Worm (Caenorhabditis elegans) whole organism, late embryonic: Measurements from ENCODE around the gene srd-38.

Source experiments
- C08G9.2 ChIP-seq: sonication (generic microtip); optimal IDR thresholded peaks from 2 replicates; lab custom pipeline; 2016; ENCODE audit warnings: mild to moderate bottlenecking, missing genetic modification characterization, moderate library complexity, missing compliant biosample characterization
- C38D4.7 ChIP-seq: fragments of 200-800 bp; sonication (Bioruptor generic); optimal IDR thresholded peaks from 2 replicates; lab custom pipeline; 2018; ENCODE audit warnings: mild to moderate bottlenecking, missing genetic modification characterization, moderate library complexity, missing compliant biosample characterization
- F13H6.1 ChIP-seq: sonication (generic microtip); optimal IDR thresholded peaks from 2 replicates; lab custom pipeline; 2016; ENCODE audit warnings: missing genetic modification characterization, missing compliant biosample characterization
- K02D7.2 ChIP-seq: sonication (generic microtip); optimal IDR thresholded peaks from 2 replicates; lab custom pipeline; 2017; ENCODE audit warnings: mild to moderate bottlenecking, missing genetic modification characterization, missing compliant biosample characterization
- T23F11.4 ChIP-seq: fragments of 200-800 bp; sonication (Bioruptor generic); optimal IDR thresholded peaks from 2 replicates; lab custom pipeline; 2018; ENCODE audit warnings: mild to moderate bottlenecking, missing genetic modification characterization, missing compliant biosample characterization
- ahr-1 ChIP-seq: sonication (generic microtip); optimal IDR thresholded peaks from 2 replicates; lab custom pipeline; 2016; ENCODE audit warnings: missing genetic modification characterization, missing compliant biosample characterization
- ceh-14 ChIP-seq: sonication (generic microtip); optimal IDR thresholded peaks from 2 replicates; lab custom pipeline; 2016; ENCODE audit warnings: missing genotype, missing genetic modification characterization, missing compliant biosample characterization
- ceh-2 ChIP-seq: sonication (generic microtip); optimal IDR thresholded peaks from 2 replicates; lab custom pipeline; 2016; ENCODE audit warnings: missing genotype, missing genetic modification characterization, missing compliant biosample characterization
- ceh-22 ChIP-seq: sonication (generic microtip); optimal IDR thresholded peaks from 2 replicates; lab custom pipeline; 2017; ENCODE audit warnings: missing biosample characterization, missing genetic modification characterization
- ceh-24 ChIP-seq: sonication (generic microtip); optimal IDR thresholded peaks from 2 replicates; lab custom pipeline; 2016; ENCODE audit warnings: mild to moderate bottlenecking, missing genetic modification characterization, missing compliant biosample characterization
- ceh-31 ChIP-seq: sonication (generic microtip); optimal IDR thresholded peaks from 2 replicates; lab custom pipeline; 2016; ENCODE audit warnings: missing genetic modification characterization, missing compliant biosample characterization
- ceh-34 ChIP-seq: sonication (generic microtip); optimal IDR thresholded peaks from 2 replicates; lab custom pipeline; 2016; ENCODE audit warnings: mild to moderate bottlenecking, missing genetic modification characterization, missing compliant biosample characterization
- ceh-48 ChIP-seq: sonication (generic microtip); optimal IDR thresholded peaks from 2 replicates; lab custom pipeline; 2016; ENCODE audit warnings: missing genetic modification characterization, inconsistent platforms, missing compliant biosample characterization
- ceh-6 ChIP-seq: fragments of 200-800 bp; sonication (Bioruptor generic); optimal IDR thresholded peaks from 2 replicates; lab custom pipeline; 2018; ENCODE audit warnings: mild to moderate bottlenecking, missing genetic modification characterization, missing compliant biosample characterization
- che-1 ChIP-seq: sonication (generic microtip); optimal IDR thresholded peaks from 2 replicates; lab custom pipeline; 2016; ENCODE audit warnings: mild to moderate bottlenecking, missing genetic modification characterization, missing compliant biosample characterization
- eyg-1 ChIP-seq: sonication (generic microtip); optimal IDR thresholded peaks from 2 replicates; lab custom pipeline; 2016; ENCODE audit warnings: missing genotype, missing genetic modification characterization, missing compliant biosample characterization
- fkh-10 ChIP-seq: fragments of 150-350 bp; optimal IDR thresholded peaks from 2 replicates; lab custom pipeline; 2014; ENCODE audit warnings: missing biosample characterization, missing genetic modification reagents, missing genetic modification characterization
- fkh-6 ChIP-seq: sonication (generic microtip); optimal IDR thresholded peaks from 2 replicates; lab custom pipeline; 2016; ENCODE audit warnings: missing genetic modification characterization, missing compliant biosample characterization
- gmeb-2 ChIP-seq: sonication (generic microtip); optimal IDR thresholded peaks from 2 replicates; lab custom pipeline; 2016; ENCODE audit warnings: missing genetic modification characterization, inconsistent platforms, missing compliant biosample characterization
- hlh-15 ChIP-seq: sonication (generic microtip); optimal IDR thresholded peaks from 2 replicates; lab custom pipeline; 2016; ENCODE audit warnings: missing genetic modification characterization, missing compliant biosample characterization
- hlh-30 ChIP-seq: sonication (generic microtip); optimal IDR thresholded peaks from 2 replicates; lab custom pipeline; 2017; ENCODE audit warnings: antibody characterized with exemption, missing genetic modification characterization, missing compliant biosample characterization; ENCODE audit not compliant: insufficient read depth
- hlh-6 ChIP-seq: sonication (generic microtip); optimal IDR thresholded peaks from 2 replicates; lab custom pipeline; 2016; ENCODE audit warnings: missing genotype, missing genetic modification characterization, missing compliant biosample characterization
- hlh-8 ChIP-seq: sonication (generic microtip); optimal IDR thresholded peaks from 2 replicates; lab custom pipeline; 2016; ENCODE audit warnings: missing genotype, missing genetic modification characterization, missing compliant biosample characterization
- lim-6 ChIP-seq: sonication (generic microtip); optimal IDR thresholded peaks from 2 replicates; lab custom pipeline; 2016; ENCODE audit warnings: missing genetic modification characterization, missing compliant biosample characterization
- lin-11 ChIP-seq: fragments of 200-800 bp; sonication (Bioruptor generic); optimal IDR thresholded peaks from 2 replicates; lab custom pipeline; 2018; ENCODE audit warnings: mild to moderate bottlenecking, missing genetic modification characterization, missing compliant biosample characterization
- madf-2 ChIP-seq: sonication (generic microtip); optimal IDR thresholded peaks from 2 replicates; lab custom pipeline; 2017; ENCODE audit warnings: missing genetic modification characterization, missing compliant biosample characterization
- mec-3 ChIP-seq: sonication (generic microtip); optimal IDR thresholded peaks from 2 replicates; lab custom pipeline; 2016; ENCODE audit warnings: borderline replicate concordance, missing genetic modification characterization, missing compliant biosample characterization
- nhr-11 ChIP-seq: fragments of 150-350 bp; optimal IDR thresholded peaks from 2 replicates; lab custom pipeline; 2014; ENCODE audit warnings: missing biosample characterization, missing genetic modification characterization
- nhr-232 ChIP-seq: sonication (generic microtip); optimal IDR thresholded peaks from 2 replicates; lab custom pipeline; 2016; ENCODE audit warnings: missing genetic modification characterization, missing compliant biosample characterization
- odd-2 ChIP-seq: sonication (generic microtip); optimal IDR thresholded peaks from 2 replicates; lab custom pipeline; 2017; ENCODE audit warnings: antibody characterized with exemption, mild to moderate bottlenecking, missing genetic modification characterization, missing compliant biosample characterization
- pag-3 ChIP-seq: sonication (generic microtip); optimal IDR thresholded peaks from 2 replicates; lab custom pipeline; 2016; ENCODE audit warnings: missing compliant biosample characterization, missing genetic modification characterization, borderline replicate concordance
- pat-9 ChIP-seq: fragments of 200-800 bp; sonication (Bioruptor generic); optimal IDR thresholded peaks from 2 replicates; lab custom pipeline; 2018; ENCODE audit warnings: mild to moderate bottlenecking, missing genetic modification characterization, moderate library complexity, missing compliant biosample characterization
- pros-1 ChIP-seq: fragments of 150-350 bp; optimal IDR thresholded peaks from 2 replicates; lab custom pipeline; 2014; ENCODE audit warnings: missing biosample characterization, missing genetic modification reagents, missing genetic modification characterization
- ref-2 ChIP-seq: sonication (generic microtip); optimal IDR thresholded peaks from 2 replicates; lab custom pipeline; 2016; ENCODE audit warnings: missing genetic modification characterization, missing compliant biosample characterization
- rnt-1 ChIP-seq: sonication (generic microtip); optimal IDR thresholded peaks from 2 replicates; lab custom pipeline; 2016; ENCODE audit warnings: missing genetic modification characterization, missing compliant biosample characterization
- sdc-2 ChIP-seq: sonication (generic microtip); optimal IDR thresholded peaks from 2 replicates; lab custom pipeline; 2016; ENCODE audit warnings: missing genotype, missing genetic modification characterization, missing compliant biosample characterization
- sox-2 ChIP-seq: fragments of 200-800 bp; sonication (Bioruptor generic); IDR thresholded peaks from 2 replicates; pipeline ENCODE4 v1.3.6; 2022; ENCODE audit warnings: missing genetic modification reagents, missing genetic modification characterization, missing compliant biosample characterization
- tbx-2 ChIP-seq: sonication (generic microtip); optimal IDR thresholded peaks from 2 replicates; lab custom pipeline; 2016; ENCODE audit warnings: missing genetic modification characterization, missing compliant biosample characterization
- unc-3 ChIP-seq, 2 experiments: fragments of 200-800 bp in 1 of 2; sonication (Bioruptor generic) in 1 of 2; sonication (generic microtip) in 1 of 2; conservative IDR thresholded peaks in 1 of 2; optimal IDR thresholded peaks in 1 of 2; 2 replicates each; pipeline versions ENCODE4 v1.3.6 to Lab custom; 2016 to 2022; ENCODE audit warnings: missing compliant biosample characterization in 2 of 2, missing genetic modification characterization in 2 of 2, missing genetic modification reagents in 1 of 2
- unc-42 ChIP-seq: sonication (generic microtip); optimal IDR thresholded peaks from 2 replicates; lab custom pipeline; 2016; ENCODE audit warnings: missing genotype, missing genetic modification characterization, missing compliant biosample characterization
- unc-86 ChIP-seq: sonication (generic microtip); optimal IDR thresholded peaks from 2 replicates; lab custom pipeline; 2016; ENCODE audit warnings: missing genetic modification characterization, missing compliant biosample characterization
- zip-5 ChIP-seq: sonication (generic microtip); optimal IDR thresholded peaks from 2 replicates; lab custom pipeline; 2016; ENCODE audit warnings: missing genetic modification characterization, missing compliant biosample characterization
- ztf-16 ChIP-seq: sonication (generic microtip); optimal IDR thresholded peaks from 2 replicates; lab custom pipeline; 2017; ENCODE audit warnings: missing genetic modification characterization, missing compliant biosample characterization

srd-38 gene

DNA sequence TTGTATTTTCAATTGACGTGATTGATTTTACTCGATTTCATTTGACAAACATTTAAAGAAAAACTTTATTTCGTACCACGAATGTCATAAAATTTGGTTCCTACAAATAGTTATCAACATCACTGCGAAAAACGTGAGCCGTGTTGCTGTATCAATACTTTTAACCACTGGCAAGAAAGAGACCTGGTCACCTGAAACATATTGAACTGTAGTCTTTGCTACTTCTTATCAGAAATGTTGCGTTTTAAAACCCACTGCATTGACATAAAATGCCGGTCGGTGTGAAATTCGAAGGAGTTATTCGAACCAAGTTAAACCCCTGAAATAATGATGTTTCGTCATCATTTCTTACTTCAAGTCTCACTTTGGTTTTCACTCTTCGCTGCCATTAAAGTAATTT lies 44.0 kb upstream of the srd-38 start:
- no peak for TF ChIP-seq nhr-232 (tag; lab: Kevin White, UChicago)
- TF ChIP-seq pros-1: no peak
- TF ChIP-seq unc-42 (tag; lab: Kevin White, UChicago): no peak
- no peak for TF ChIP-seq lim-6 (tag; lab: Kevin White, UChicago)
- TF ChIP-seq ceh-14 (tag; lab: Kevin White, UChicago): no peak
- no peak for TF ChIP-seq ahr-1 (tag; lab: Kevin White, UChicago)
- no peak for TF ChIP-seq fkh-6 (tag; lab: Kevin White, UChicago)
- TF ChIP-seq unc-3 (GFP tag; conservative IDR thresholded peaks at IDR 0.05; lab: Robert Waterston, UW): no peak
- TF ChIP-seq unc-3 (tag; optimal IDR thresholded peaks at IDR 0.05; lab: Kevin White, UChicago): no peak
- no peak for TF ChIP-seq ztf-16
- no peak for TF ChIP-seq zip-5
- TF ChIP-seq che-1 (tag; lab: Kevin White, UChicago): no peak
- no peak for TF ChIP-seq C38D4.7 (GFP tag; lab: Kevin White, UChicago)
- TF ChIP-seq ceh-2 (tag; lab: Kevin White, UChicago): no peak
- no peak for TF ChIP-seq ceh-48 (tag; lab: Kevin White, UChicago)
- TF ChIP-seq rnt-1 (tag; lab: Kevin White, UChicago): no peak
- no peak for TF ChIP-seq hlh-8
- TF ChIP-seq madf-2: no peak

DNA sequence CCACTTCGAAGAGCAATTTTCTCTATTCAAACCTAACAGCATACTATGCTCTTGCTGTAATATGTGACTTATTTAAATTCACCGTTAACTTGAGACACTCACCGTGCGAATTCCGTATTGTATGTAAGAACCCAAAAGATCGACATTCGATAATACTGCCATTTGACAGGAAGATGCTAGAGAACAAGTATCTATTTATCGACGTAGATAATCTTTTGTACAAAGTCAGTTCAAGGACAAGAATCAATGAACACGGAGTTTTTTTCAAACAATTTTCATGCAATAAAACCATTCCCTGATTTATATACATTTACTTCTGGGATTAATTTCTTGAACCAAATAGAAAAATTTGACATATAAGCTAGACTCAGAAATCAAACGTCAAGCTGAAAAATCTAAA lies 43.3 kb upstream of the srd-38 start, which contains the start of gene K08H2.7:
TSS of gene K08H2.7 (minus strand) at position 173 of the 400 bp plus-strand sequence.
- TF ChIP-seq lim-6 (tag; lab: Kevin White, UChicago) (no peak), pat-9 (tag; lab: Kevin White, UChicago) (no peak), mec-3 (tag; lab: Kevin White, UChicago) (no peak), lin-11 (tag; lab: Kevin White, UChicago) (no peak), K02D7.2 (tag; lab: Kevin White, UChicago) (no peak), ceh-24 (tag; lab: Kevin White, UChicago) (no peak), ahr-1 (tag; lab: Kevin White, UChicago) (no peak), C08G9.2 (tag; lab: Kevin White, UChicago) (no peak), hlh-15 (no peak), gmeb-2 (no peak), ceh-34 (tag; lab: Kevin White, UChicago) (no peak), ceh-22 (tag; lab: Kevin White, UChicago) (no peak), F13H6.1 (no peak), unc-86 (tag; lab: Kevin White, UChicago) (no peak), che-1 (tag; lab: Kevin White, UChicago) (no peak)

- TF ChIP-seq eyg-1 (tag; lab: Kevin White, UChicago) (no peak), pag-3 (tag; lab: Kevin White, UChicago) (no peak), sox-2 (GFP tag; lab: Robert Waterston, UW) (no peak), T23F11.4 (GFP tag; lab: Kevin White, UChicago) (no peak), unc-86 (tag; lab: Kevin White, UChicago) (no peak), ceh-2 (tag; lab: Kevin White, UChicago) (no peak), tbx-2 (tag; lab: Kevin White, UChicago) (no peak)
Observed at ce11 chrX:13249102-13249501, 42.5 kb upstream of the srd-38 start.

DNA sequence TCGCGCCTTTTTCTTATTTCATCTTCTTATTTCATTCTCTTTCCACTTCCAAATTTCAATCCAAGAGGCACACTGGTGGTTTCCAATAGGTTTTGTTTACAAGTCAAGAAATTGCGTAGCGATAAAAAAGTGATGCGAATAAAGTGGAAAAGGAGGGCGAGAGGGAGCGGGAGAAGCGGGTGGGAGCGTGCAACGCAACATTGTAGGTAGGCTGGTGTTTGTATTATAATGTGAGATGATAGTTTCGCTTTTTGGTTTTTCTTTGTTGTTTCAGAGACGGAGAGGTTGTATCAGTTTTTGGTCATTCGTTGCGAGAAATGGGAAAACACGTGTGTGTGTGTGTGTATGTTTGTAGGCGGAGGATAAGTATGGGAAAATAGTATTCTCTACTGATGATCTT lies 41.4 kb upstream of the srd-38 start:
- TF ChIP-seq ceh-34 (tag; lab: Kevin White, UChicago): no peak
- TF ChIP-seq ceh-24 (tag; lab: Kevin White, UChicago): no peak
- no peak for TF ChIP-seq sdc-2 (tag; lab: Kevin White, UChicago)
- no peak for TF ChIP-seq fkh-10 (GFP tag; lab: Kevin White, UChicago)
- no peak for TF ChIP-seq unc-86 (tag; lab: Kevin White, UChicago)
- TF ChIP-seq ceh-6 (GFP tag; lab: Kevin White, UChicago): no peak
- TF ChIP-seq ref-2 (tag; lab: Kevin White, UChicago): no peak
- no peak for TF ChIP-seq C38D4.7 (GFP tag; lab: Kevin White, UChicago)
- TF ChIP-seq odd-2 (tag; lab: Kevin White, UChicago): no peak
- no peak for TF ChIP-seq hlh-30 (tag; lab: Kevin White, UChicago)
- no peak for TF ChIP-seq hlh-8
- TF ChIP-seq ceh-31 (tag; lab: Kevin White, UChicago): no peak
- no peak for TF ChIP-seq ceh-2 (tag; lab: Kevin White, UChicago)
- TF ChIP-seq pat-9 (tag; lab: Kevin White, UChicago): no peak
- no peak for TF ChIP-seq nhr-11 (tag; lab: Kevin White, UChicago)
- TF ChIP-seq hlh-6 (tag; lab: Kevin White, UChicago): no peak
- no peak for TF ChIP-seq lin-11 (tag; lab: Kevin White, UChicago)
- TF ChIP-seq K02D7.2 (tag; lab: Kevin White, UChicago): no peak
